Fruit fly (Drosophila melanogaster) whole organism, adult: ENCODE results near the gene vvl.

Source experiments
- CG12768 ChIP-seq: fragments of 200-800 bp; sonication (Bioruptor generic); optimal IDR thresholded peaks from 2 replicates; lab custom pipeline; 2017; ENCODE audit warnings: missing biosample characterization, missing genetic modification characterization, mild to moderate bottlenecking, moderate library complexity, missing genetic modification reagents
- CG5204 ChIP-seq: fragments of 200-800 bp; sonication (Bioruptor generic); optimal IDR thresholded peaks from 2 replicates; lab custom pipeline; 2016; ENCODE audit warnings: missing biosample characterization, missing genetic modification characterization
- Clk ChIP-seq: fragments of 200-800 bp; sonication (Bioruptor generic); optimal IDR thresholded peaks from 2 replicates; lab custom pipeline; 2017; ENCODE audit warnings: missing biosample characterization, missing genetic modification characterization
- Crg-1 ChIP-seq: fragments of 200-800 bp; sonication (Bioruptor generic); optimal IDR thresholded peaks from 2 replicates; lab custom pipeline; 2016; ENCODE audit warnings: missing biosample characterization, missing genetic modification characterization
- kay ChIP-seq: fragments of 200-800 bp; sonication (Bioruptor generic); peaks from one replicate; lab custom pipeline; 2016; ENCODE audit warnings: missing biosample characterization, missing genetic modification characterization, borderline replicate concordance
- tj ChIP-seq: fragments of 200-800 bp; sonication (Bioruptor generic); optimal IDR thresholded peaks from 3 replicates; lab custom pipeline; 2017; ENCODE audit warnings: missing biosample characterization, mild to moderate bottlenecking, missing genetic modification characterization, moderate library complexity
- toe ChIP-seq: fragments of 200-800 bp; sonication (Bioruptor generic); optimal IDR thresholded peaks from 2 replicates; lab custom pipeline; 2016; ENCODE audit warnings: missing biosample characterization, missing genetic modification characterization

DNA sequence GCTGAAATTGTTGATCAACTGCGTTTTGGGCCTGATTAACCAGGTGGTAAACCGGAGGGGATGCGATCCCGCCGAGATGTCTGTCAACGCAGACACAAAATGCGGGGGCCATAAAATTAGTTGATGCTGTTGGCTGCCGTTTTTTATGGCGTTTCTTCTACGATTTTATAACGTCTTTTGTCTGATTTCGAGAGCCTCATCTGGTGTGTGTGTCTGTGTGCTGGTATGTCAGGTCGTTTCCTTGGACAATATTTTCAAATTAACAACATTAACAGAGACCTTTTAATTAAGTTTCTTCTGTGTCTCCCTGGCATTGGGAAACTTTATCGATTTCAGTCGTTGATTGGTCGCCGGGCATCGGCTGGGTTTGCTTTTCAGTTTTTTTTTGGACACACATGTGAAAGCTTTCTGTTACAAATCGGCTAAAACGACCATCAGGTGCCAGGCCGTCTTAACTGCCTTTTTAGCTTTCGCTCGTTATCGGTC is 11.1 kb upstream of the vvl start:
- TF ChIP-seq kay (GFP tag; lab: Kevin White, UChicago) (no peak), toe (no peak), CG5204 (GFP tag; lab: Kevin White, UChicago) (no peak), Crg-1 (no peak), tj (GFP tag; lab: Kevin White, UChicago) (no peak), Clk (no peak), CG12768 (GFP tag; lab: Kevin White, UChicago) (no peak)
